Fruit fly (Drosophila melanogaster): ENCODE results near the gene Elp1.

Gene Elp1

dm6 chr3R:11604654-11605436, 45.9 kb upstream of the Elp1 start (continued):
- no peak for TF ChIP-seq CG4282 (GFP tag; optimal IDR thresholded peaks at IDR 0.05)
- no peak for TF ChIP-seq CG11085 (GFP tag; IDR thresholded peaks at IDR 0.05)
- no peak for TF ChIP-seq Elba2 (GFP tag; optimal IDR thresholded peaks at IDR 0.05)
- TF ChIP-seq CG10321 (GFP tag; IDR thresholded peaks at IDR 0.05), result no peak
- TF ChIP-seq wdn (GFP tag; IDR thresholded peaks at IDR 0.05), result no peak
- TF ChIP-seq MBD-R2 (GFP tag; IDR thresholded peaks at IDR 0.05), result no peak
- no peak for TF ChIP-seq odd (GFP tag; optimal IDR thresholded peaks at IDR 0.05)
- peak; percentile 31 for TF ChIP-seq Deaf1 (tag; optimal IDR thresholded peaks at IDR 0.05)
- no peak for TF ChIP-seq ind (GFP tag; optimal IDR thresholded peaks at IDR 0.05)
- TF ChIP-seq nom (GFP tag; optimal IDR thresholded peaks at IDR 0.05), result peak; percentile 80
- TF ChIP-seq gsb (GFP tag; IDR thresholded peaks at IDR 0.05), result no peak
- 0 out of 3 replicates have a peak, but pooled peaks have one; percentile 26 for TF ChIP-seq CG6791 (GFP tag; IDR thresholded peaks at IDR 0.05; ENCODE audit: partially characterized antibody)
- no peak for TF ChIP-seq nerfin-2 (GFP tag; IDR thresholded peaks at IDR 0.05; ENCODE audit: partially characterized antibody)
- TF ChIP-seq sim (GFP tag; IDR thresholded peaks at IDR 0.05), result no peak
- peak; percentile 15 for TF ChIP-seq PHDP (tag; optimal IDR thresholded peaks at IDR 0.05)
- TF ChIP-seq CG17385 (GFP tag; optimal IDR thresholded peaks at IDR 0.05), result peak; percentile 62
- TF ChIP-seq CG13296 (GFP tag; optimal IDR thresholded peaks at IDR 0.05), result no peak
- peak; percentile 16; the same call in 1 of the 3 replicates for TF ChIP-seq ci (GFP tag; IDR thresholded peaks at IDR 0.05)
- peak; percentile 99 for TF ChIP-seq yki (optimal IDR thresholded peaks at IDR 0.05)
- no peak for TF ChIP-seq Myb (GFP tag; optimal IDR thresholded peaks at IDR 0.05)
- TF ChIP-seq CG8388 (GFP tag; optimal IDR thresholded peaks at IDR 0.05), result no peak
- TF ChIP-seq Mrtf (GFP tag; IDR thresholded peaks at IDR 0.05), result no peak
- TF ChIP-seq ap (GFP tag; IDR thresholded peaks at IDR 0.05), result no peak
- no peak for TF ChIP-seq CG6272 (GFP tag; IDR thresholded peaks at IDR 0.05)
- no peak for TF ChIP-seq B-H2 (GFP tag; optimal IDR thresholded peaks at IDR 0.05)
- TF ChIP-seq tna (GFP tag; IDR thresholded peaks at IDR 0.05; ENCODE audit: partially characterized antibody), result no peak
- TF ChIP-seq Aef1 (GFP tag; IDR thresholded peaks at IDR 0.05), result peak; percentile 33; the same call in 1 of the 3 replicates
- peak; percentile 64; the same call in 1 of the 3 replicates for TF ChIP-seq z (GFP tag; IDR thresholded peaks at IDR 0.05)
- no peak for TF ChIP-seq CG15269 (tag; optimal IDR thresholded peaks at IDR 0.05)
- no peak for TF ChIP-seq Hey (tag; optimal IDR thresholded peaks at IDR 0.05)
- no peak for TF ChIP-seq Ptx1 (GFP tag; IDR thresholded peaks at IDR 0.05)
- no peak for TF ChIP-seq gem (tag; optimal IDR thresholded peaks at IDR 0.05)
- peak; percentile 5 for TF ChIP-seq D19A (tag; optimal IDR thresholded peaks at IDR 0.05)
- TF ChIP-seq trh (GFP tag; optimal IDR thresholded peaks at IDR 0.05), result no peak
- no peak for TF ChIP-seq Oli (tag; optimal IDR thresholded peaks at IDR 0.05)
- no peak for TF ChIP-seq vnd (GFP tag; IDR thresholded peaks at IDR 0.05; ENCODE audit: partially characterized antibody)
- no peak for TF ChIP-seq knrl (GFP tag; IDR thresholded peaks at IDR 0.05; ENCODE audit: partially characterized antibody)
- 0 out of 3 replicates have a peak, but pooled peaks have one; percentile 44 for TF ChIP-seq CG11695 (GFP tag; IDR thresholded peaks at IDR 0.05)
- peak in 1 of 2 experiments; percentile 4 for TF ChIP-seq Eip74EF (GFP tag; optimal IDR thresholded peaks at IDR 0.05)
- peak; percentile 52; the same call in 2 of the 3 replicates for TF ChIP-seq CG7963 (GFP tag; IDR thresholded peaks at IDR 0.05; ENCODE audit: partially characterized antibody)
- TF ChIP-seq CG14050 (GFP tag; IDR thresholded peaks at IDR 0.05), result no peak
- TF ChIP-seq NK7.1 (GFP tag; optimal IDR thresholded peaks at IDR 0.05), result no peak
- no peak for TF ChIP-seq esg (GFP tag; conservative IDR thresholded peaks at IDR 0.05)
- TF ChIP-seq Sry-β (GFP tag; optimal IDR thresholded peaks at IDR 0.05), result no peak
- TF ChIP-seq gsb-n (tag; optimal IDR thresholded peaks at IDR 0.05), result no peak
- TF ChIP-seq CG3407 (GFP tag; optimal IDR thresholded peaks at IDR 0.05), result no peak
- no peak for TF ChIP-seq kni (GFP tag; optimal IDR thresholded peaks at IDR 0.05)
- TF ChIP-seq CrebB (tag; optimal IDR thresholded peaks at IDR 0.05), result no peak
- TF ChIP-seq CG16863 (GFP tag; optimal IDR thresholded peaks at IDR 0.05), result no peak
